Fruit fly (Drosophila melanogaster): ENCODE results near the gene CG9257.
A peak's percentile ranks its signal among the peaks of the same experiment; 100 is the strongest.

The CG9257 gene

DNA sequence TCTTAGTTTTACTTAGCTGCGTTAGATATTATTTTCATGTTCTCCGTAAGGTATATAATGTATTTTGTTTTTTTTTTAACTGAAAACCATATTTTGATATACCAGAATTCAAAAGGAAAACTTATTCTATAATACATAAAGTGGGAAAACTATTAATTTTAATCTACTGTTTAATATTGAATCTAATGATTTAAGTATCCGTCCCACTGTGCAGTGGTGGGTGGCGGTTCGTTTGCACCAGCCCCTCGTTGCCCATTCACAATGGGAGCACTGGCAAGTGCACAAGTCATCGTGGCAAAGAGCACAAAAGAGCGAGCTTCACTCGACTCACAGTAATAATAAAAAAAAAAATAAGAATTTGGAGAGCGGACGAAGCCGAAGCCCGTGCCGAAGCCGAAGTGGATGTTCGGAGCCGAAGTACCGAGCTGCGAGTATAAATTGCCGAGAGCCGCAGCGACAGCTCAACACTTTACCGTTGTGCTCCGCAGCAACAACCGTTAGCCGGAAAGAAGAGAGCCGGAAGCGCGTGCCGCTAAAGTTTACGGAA is 6.0 kb upstream of the CG9257 start, which contains the start of gene CG34136 (continued):
- TF ChIP-seq CG31441 (GFP tag; IDR thresholded peaks at IDR 0.05) (peak; percentile 75), otp (GFP tag; IDR thresholded peaks at IDR 0.05) (no peak), CG17612 (GFP tag; IDR thresholded peaks at IDR 0.05) (no peak), Hr78 (GFP tag; optimal IDR thresholded peaks at IDR 0.05) (peak in 1 of 2 experiments; percentile 66), klu (GFP tag; IDR thresholded peaks at IDR 0.05) (no peak), B-H1 (GFP tag; IDR thresholded peaks at IDR 0.05) (no peak), grau (tag; optimal IDR thresholded peaks at IDR 0.05) (peak; percentile 36), abd-A (tag; optimal IDR thresholded peaks at IDR 0.05) (no peak), amos (GFP tag; IDR thresholded peaks at IDR 0.05; ENCODE audit: partially characterized antibody) (0 out of 2 replicates have a peak, but pooled peaks have one; percentile 7), sens (GFP tag) (peak; percentile 85), grn (GFP tag; optimal IDR thresholded peaks at IDR 0.05) (no peak), HLH4C (GFP tag; IDR thresholded peaks at IDR 0.05; ENCODE audit: partially characterized antibody) (peak; percentile 44; the same call in 1 of the 3 replicates), toy (GFP tag; IDR thresholded peaks at IDR 0.05) (no peak), CG30403 (GFP tag; optimal IDR thresholded peaks at IDR 0.05) (peak; percentile 53), Dek (tag; optimal IDR thresholded peaks at IDR 0.05) (no peak), CG12769 (tag; optimal IDR thresholded peaks at IDR 0.05) (no peak), CG6791 (GFP tag; IDR thresholded peaks at IDR 0.05; ENCODE audit: partially characterized antibody) (0 out of 3 replicates have a peak, but pooled peaks have one; percentile 35), CG17328 (GFP tag; IDR thresholded peaks at IDR 0.05) (peak; percentile 41; the same call in 1 of the 2 replicates), CG2712 (tag; optimal IDR thresholded peaks at IDR 0.05) (peak; percentile 97), tgo (GFP tag; IDR thresholded peaks at IDR 0.05) (peak; percentile 39; the same call in 1 of the 3 replicates), Ptx1 (GFP tag; IDR thresholded peaks at IDR 0.05) (0 out of 2 replicates have a peak, but pooled peaks have one; percentile 37), CG34224 (GFP tag; IDR thresholded peaks at IDR 0.05; ENCODE audit: partially characterized antibody) (0 out of 3 replicates have a peak, but pooled peaks have one; percentile 9), bbx (GFP tag; IDR thresholded peaks at IDR 0.05; ENCODE audit: partially characterized antibody) (peak; percentile 25; the same call in 1 of the 2 replicates), shn (GFP tag; optimal IDR thresholded peaks at IDR 0.05) (peak; percentile 3), CG14965 (GFP tag; optimal IDR thresholded peaks at IDR 0.05; ENCODE audit: borderline replicate concordance) (no peak), Bteb2 (GFP tag; optimal IDR thresholded peaks at IDR 0.05) (no peak), CG15514 (GFP tag; optimal IDR thresholded peaks at IDR 0.05) (peak; percentile 41), Meics (GFP tag; optimal IDR thresholded peaks at IDR 0.05) (peak; percentile 33), CG1233 (GFP tag; optimal IDR thresholded peaks at IDR 0.05) (no peak), dmrt11E (tag; optimal IDR thresholded peaks at IDR 0.05) (no peak), odd (GFP tag; optimal IDR thresholded peaks at IDR 0.05) (peak; percentile 28), Chrac-16 (GFP tag; optimal IDR thresholded peaks at IDR 0.05) (no peak), dmrt99B (tag; optimal IDR thresholded peaks at IDR 0.05) (peak; percentile 61), CG7839 (tag; optimal IDR thresholded peaks at IDR 0.05) (peak; percentile 64), Med (GFP tag) (peak; percentile 85), CG12104 (GFP tag; optimal IDR thresholded peaks at IDR 0.05) (peak; percentile 14), CG4424 (GFP tag; optimal IDR thresholded peaks at IDR 0.05) (peak; percentile 58), ac (GFP tag; optimal IDR thresholded peaks at IDR 0.05) (no peak), CG10274 (GFP tag; optimal IDR thresholded peaks at IDR 0.05) (no peak), fd96Cb (tag; optimal IDR thresholded peaks at IDR 0.05) (peak; percentile 20), Dfd (GFP tag; optimal IDR thresholded peaks at IDR 0.05) (no peak)

All from whole organism, embryonic.